Worm (Caenorhabditis elegans) whole organism, L4 larva: ENCODE measurements around the gene rad-54.L2.

Experiments used
- F10B5.3 ChIP-seq: sonication (generic microtip); optimal IDR thresholded peaks from 2 replicates; lab custom pipeline; 2016; ENCODE audit warnings: mild to moderate bottlenecking, missing genetic modification characterization, missing compliant biosample characterization
- F44E2.7 ChIP-seq: fragments of 200-800 bp; sonication (Bioruptor generic); IDR thresholded peaks from 2 replicates; pipeline ENCODE4 v2.1.2; 2022; ENCODE audit warnings: missing genetic modification characterization, missing compliant biosample characterization
- T20F7.1 ChIP-seq: fragments of 200-800 bp; sonication (Bioruptor generic); optimal IDR thresholded peaks from 2 replicates; lab custom pipeline; 2018; ENCODE audit warnings: mild to moderate bottlenecking, missing genetic modification characterization, missing compliant biosample characterization
- Y48G9A.11 ChIP-seq: fragments of 200-800 bp; sonication (Bioruptor generic); IDR thresholded peaks from 2 replicates; pipeline ENCODE4 v1.3.6; 2022; ENCODE audit warnings: missing genetic modification reagents, missing genetic modification characterization, missing compliant biosample characterization
- Y75B8A.6 ChIP-seq: fragments of 200-800 bp; sonication (Bioruptor generic); IDR thresholded peaks from 2 replicates; pipeline ENCODE4 v1.3.6; 2022; ENCODE audit warnings: missing genetic modification reagents, missing genetic modification characterization, missing compliant biosample characterization
- ZK546.5 ChIP-seq, 2 experiments: sonication (generic microtip); optimal IDR thresholded peaks; 2 replicates each; lab custom pipeline; 2017; ENCODE audit warnings: missing biosample characterization in 2 of 2, missing genetic modification characterization in 2 of 2
- ceh-20 ChIP-seq: fragments of 200-800 bp; sonication (Bioruptor generic); IDR thresholded peaks from 2 replicates; pipeline ENCODE4 v1.3.6; 2022; ENCODE audit warnings: missing genetic modification reagents, missing genetic modification characterization, missing compliant biosample characterization
- ceh-28 ChIP-seq: fragments of 150-350 bp; optimal IDR thresholded peaks from 2 replicates; lab custom pipeline; 2014; ENCODE audit warnings: missing biosample characterization, missing genetic modification reagents, missing genetic modification characterization
- ceh-82 ChIP-seq: sonication (generic microtip); optimal IDR thresholded peaks from 2 replicates; lab custom pipeline; 2017; ENCODE audit warnings: missing biosample characterization, missing genetic modification characterization
- ces-1 ChIP-seq: fragments of 150-350 bp; sonication (generic microtip); optimal IDR thresholded peaks from 4 replicates; lab custom pipeline; 2014; ENCODE audit warnings: missing biosample characterization, missing genetic modification reagents, missing genetic modification characterization
- daf-16 ChIP-seq, 3 experiments: sonication (generic microtip); optimal IDR thresholded peaks; 2 replicates each; lab custom pipeline; 2016 to 2017; ENCODE audit warnings: missing genetic modification characterization in 3 of 3, missing genetic modification reagents in 3 of 3, mild to moderate bottlenecking in 2 of 3, missing compliant biosample characterization in 2 of 3, missing biosample characterization in 1 of 3, moderate library complexity in 1 of 3
- daf-8 ChIP-seq: fragments of 200-800 bp; sonication (Bioruptor generic); IDR thresholded peaks from 2 replicates; pipeline ENCODE4 v1.3.6; 2022; ENCODE audit warnings: missing genetic modification characterization, missing compliant biosample characterization
- dmd-6 ChIP-seq: fragments of 200-800 bp; sonication (Bioruptor generic); IDR thresholded peaks from 2 replicates; pipeline ENCODE4 v1.3.6; 2022; ENCODE audit warnings: missing genetic modification reagents, missing genetic modification characterization, missing compliant biosample characterization
- duxl-1 ChIP-seq: sonication (generic microtip); optimal IDR thresholded peaks from 2 replicates; lab custom pipeline; 2016; ENCODE audit warnings: mild to moderate bottlenecking, missing genetic modification characterization, moderate library complexity, missing compliant biosample characterization; ENCODE audit not compliant: poor library complexity
- dve-1 ChIP-seq: sonication (generic microtip); optimal IDR thresholded peaks from 2 replicates; lab custom pipeline; 2017; ENCODE audit warnings: antibody characterized with exemption, mild to moderate bottlenecking, missing genetic modification characterization, missing compliant biosample characterization; ENCODE audit not compliant: insufficient read depth
- egl-27 ChIP-seq: sonication (generic microtip); optimal IDR thresholded peaks from 3 replicates; lab custom pipeline; 2017; ENCODE audit warnings: missing biosample characterization, missing genetic modification reagents, missing genetic modification characterization
- fos-1 ChIP-seq: fragments of 150-350 bp; optimal IDR thresholded peaks from 2 replicates; lab custom pipeline; 2014; ENCODE audit warnings: missing biosample characterization, missing genetic modification characterization
- hlh-11 ChIP-seq: fragments of 200-800 bp; sonication (Bioruptor generic); optimal IDR thresholded peaks from 2 replicates; lab custom pipeline; 2018; ENCODE audit warnings: mild to moderate bottlenecking, missing genetic modification characterization, missing compliant biosample characterization
- hmg-1.1 ChIP-seq: fragments of 200-800 bp; sonication (Bioruptor generic); IDR thresholded peaks from 2 replicates; pipeline ENCODE4 v1.3.6; 2022; ENCODE audit warnings: missing genetic modification reagents, missing genetic modification characterization, missing compliant biosample characterization
- lin-1 ChIP-seq: fragments of 200-800 bp; sonication (Bioruptor generic); IDR thresholded peaks from 2 replicates; pipeline ENCODE4 v1.3.6; 2022; ENCODE audit warnings: missing genetic modification reagents, missing genetic modification characterization, missing compliant biosample characterization
- lin-38 ChIP-seq: fragments of 200-800 bp; sonication (Bioruptor generic); IDR thresholded peaks from 2 replicates; pipeline ENCODE4 v1.3.6; 2022; ENCODE audit warnings: missing genetic modification reagents, missing genetic modification characterization, missing compliant biosample characterization
- lsy-2 ChIP-seq, 2 experiments: fragments of 150-350 bp in 1 of 2; sonication (generic microtip) in 1 of 2; optimal IDR thresholded peaks; 2 replicates each; lab custom pipeline; 2014 to 2017; ENCODE audit warnings: missing biosample characterization in 2 of 2, missing genetic modification characterization in 2 of 2
- madf-9 ChIP-seq: fragments of 200-800 bp; sonication (Bioruptor generic); conservative IDR thresholded peaks from 2 replicates; pipeline ENCODE4 v1.3.6; 2022; ENCODE audit warnings: missing genetic modification reagents, missing genetic modification characterization, missing compliant biosample characterization
- mdl-1 ChIP-seq, 2 experiments: fragments of 150-350 bp in 1 of 2; sonication (generic microtip) in 1 of 2; optimal IDR thresholded peaks; 2 replicates each; lab custom pipeline; 2014 to 2017; ENCODE audit warnings: missing biosample characterization in 2 of 2, missing genetic modification characterization in 2 of 2
- mes-2 ChIP-seq: sonication (generic microtip); optimal IDR thresholded peaks from 2 replicates; lab custom pipeline; 2016; ENCODE audit warnings: missing genotype, mild to moderate bottlenecking, missing genetic modification characterization, missing compliant biosample characterization; ENCODE audit not compliant: poor library complexity, severe bottlenecking
- nhr-111 ChIP-seq: fragments of 200-800 bp; sonication (Bioruptor generic); optimal IDR thresholded peaks from 2 replicates; lab custom pipeline; 2018; ENCODE audit warnings: mild to moderate bottlenecking, missing genetic modification characterization, missing compliant biosample characterization
- nhr-25 ChIP-seq: sonication (generic microtip); optimal IDR thresholded peaks from 2 replicates; lab custom pipeline; 2017; ENCODE audit warnings: missing genetic modification characterization, mild to moderate bottlenecking, missing compliant biosample characterization, antibody characterized with exemption, moderate library complexity, borderline replicate concordance; ENCODE audit not compliant: insufficient read depth
- nhr-28 ChIP-seq: fragments of 150-350 bp; optimal IDR thresholded peaks from 2 replicates; lab custom pipeline; 2014; ENCODE audit warnings: missing biosample characterization, missing genetic modification characterization
- pha-4 ChIP-seq, 2 experiments: fragments of 150-350 bp in 1 of 2; fragments of 200-800 bp in 1 of 2; sonication (Bioruptor generic) in 1 of 2; IDR thresholded peaks in 1 of 2; optimal IDR thresholded peaks in 1 of 2; 2 replicates each; pipeline versions ENCODE4 v1.3.6 to Lab custom; 2014 to 2022; ENCODE audit warnings: missing genetic modification characterization in 2 of 2, missing genetic modification reagents in 2 of 2, missing biosample characterization in 1 of 2, missing compliant biosample characterization in 1 of 2
- pqm-1 ChIP-seq: sonication (generic microtip); optimal IDR thresholded peaks from 2 replicates; lab custom pipeline; 2017; ENCODE audit warnings: missing biosample characterization, missing genetic modification characterization
- sdz-12 ChIP-seq: fragments of 200-800 bp; sonication (Bioruptor generic); optimal IDR thresholded peaks from 2 replicates; lab custom pipeline; 2018; ENCODE audit warnings: mild to moderate bottlenecking, missing genetic modification characterization, missing compliant biosample characterization
- tag-97 ChIP-seq: fragments of 200-800 bp; sonication (Bioruptor generic); IDR thresholded peaks from 2 replicates; pipeline ENCODE4 v1.3.6; 2022; ENCODE audit warnings: missing genetic modification characterization, missing compliant biosample characterization

rad-54.L2 gene

DNA sequence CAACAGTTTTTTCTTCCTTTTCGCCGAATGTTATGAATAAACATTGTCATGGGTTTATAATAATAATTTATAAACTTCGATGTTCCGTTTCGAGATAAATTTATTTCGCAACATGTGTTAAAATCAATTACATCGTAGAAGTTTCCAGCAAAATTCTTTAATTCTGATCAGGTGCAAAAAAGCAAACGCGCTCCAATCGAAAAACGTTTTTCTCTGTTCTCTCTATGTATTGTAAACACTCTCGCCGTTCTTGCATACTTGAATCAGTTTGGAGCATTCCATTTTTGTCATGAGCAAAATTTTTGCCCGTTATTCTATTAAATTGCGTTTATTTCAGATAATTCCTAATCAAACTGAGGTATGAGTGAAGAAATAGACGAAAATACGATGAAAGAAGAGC lies at the start of gene rad-54.L2 (continued):
- TF ChIP-seq pha-4 (GFP tag; IDR thresholded peaks at IDR 0.05; lab: Robert Waterston, UW) (peak; percentile 50; the same call in 1 of the 2 replicates), pha-4 (tag; optimal IDR thresholded peaks at IDR 0.05; lab: Kevin White, UChicago) (peak; percentile 97)

- TF ChIP-seq hmg-1.1 (GFP tag; lab: Robert Waterston, UW) = no peak
- TF ChIP-seq egl-27 (tag; lab: Kevin White, UChicago) = no peak
- no peak for TF ChIP-seq lsy-2 (tag; optimal IDR thresholded peaks at IDR 0.05; lab: Kevin White, UChicago)
- TF ChIP-seq daf-8 (GFP tag; lab: Robert Waterston, UW) = no peak
- TF ChIP-seq Y48G9A.11 (GFP tag; lab: Robert Waterston, UW) = no peak
- TF ChIP-seq nhr-111 (GFP tag; lab: Kevin White, UChicago) = no peak
- no peak for TF ChIP-seq mdl-1 (tag; optimal IDR thresholded peaks at IDR 0.05; lab: Kevin White, UChicago)
- no peak for TF ChIP-seq ZK546.5 (tag; optimal IDR thresholded peaks at IDR 0.05; lab: Kevin White, UChicago)
Measured at ce11 chrIV:8844457-8844856, 49.4 kb upstream of the rad-54.L2 start, which contains the start of gene T11B7.2. TSS of gene T11B7.2 (minus strand) at chrIV:8844557.

DNA sequence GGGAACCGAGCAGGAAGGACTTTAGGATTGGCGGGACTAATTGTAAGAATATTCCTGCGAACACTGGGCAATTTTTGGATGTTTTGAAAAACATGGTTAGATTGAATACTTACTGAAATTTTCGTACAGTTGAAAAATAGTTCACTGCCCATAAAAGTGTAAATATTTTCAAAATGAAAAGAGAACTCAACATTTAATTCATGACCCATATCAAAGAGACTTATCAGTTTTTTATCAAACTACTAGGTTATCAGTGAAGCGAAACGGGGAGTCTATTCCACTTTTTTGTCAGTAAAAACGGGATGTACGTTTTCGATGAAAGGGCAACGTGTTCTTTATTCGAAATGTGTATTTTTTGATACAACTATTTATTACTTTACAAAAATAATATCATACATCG lies 48.0 kb upstream of the rad-54.L2 start:
- TF ChIP-seq F44E2.7 (no peak), lsy-2 (tag; optimal IDR thresholded peaks at IDR 0.05; lab: Kevin White, UChicago) (no peak), dve-1 (peak; percentile 32), nhr-28 (tag; lab: Kevin White, UChicago) (peak; percentile 62), F10B5.3 (no peak), dmd-6 (GFP tag; lab: Robert Waterston, UW) (peak; percentile 39; the same call in 1 of the 2 replicates), T20F7.1 (peak; percentile 5), pqm-1 (tag; lab: Kevin White, UChicago) (peak; percentile 94), lin-38 (GFP tag; lab: Robert Waterston, UW) (no peak), ces-1 (no peak), mdl-1 (tag; optimal IDR thresholded peaks at IDR 0.05; lab: Kevin White, UChicago) (no peak), sdz-12 (GFP tag; lab: Kevin White, UChicago) (no peak), hlh-11 (tag; lab: Kevin White, UChicago) (peak; percentile 36), Y75B8A.6 (GFP tag; lab: Robert Waterston, UW) (no peak), daf-16 (GFP tag; optimal IDR thresholded peaks at IDR 0.05; lab: Kevin White, UChicago) (no peak), daf-16 (tag; optimal IDR thresholded peaks at IDR 0.05; lab: Kevin White, UChicago) (peak; percentile 56), nhr-25 (no peak), tag-97 (GFP tag; lab: Robert Waterston, UW) (no peak), egl-27 (tag; lab: Kevin White, UChicago) (no peak)

DNA sequence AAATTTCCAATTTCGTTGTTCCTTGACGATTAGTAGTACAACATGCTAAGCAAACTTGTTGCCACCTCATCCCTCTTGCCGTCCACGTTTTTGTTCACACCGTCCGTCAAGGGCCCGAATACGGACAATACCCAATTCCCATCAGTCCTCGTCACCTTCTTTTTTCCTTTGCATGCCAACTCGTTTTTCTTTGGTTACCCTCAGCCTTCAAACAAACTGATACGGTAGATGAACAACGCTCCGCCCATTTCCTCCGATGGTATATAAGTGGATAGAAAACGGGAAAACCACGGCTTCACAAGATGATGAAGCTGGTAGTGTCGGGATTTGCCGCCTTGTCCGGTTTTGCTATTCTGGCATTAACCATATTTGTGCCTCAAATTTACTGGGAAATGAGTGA lies 46.0 kb upstream of the rad-54.L2 start, which contains the start of gene col-118:
Gene col-118, plus strand, starts transcription at position 301 of the 400 bp plus-strand sequence.
- TF ChIP-seq mdl-1 (tag; optimal IDR thresholded peaks at IDR 0.05; lab: Kevin White, UChicago) (no peak), mes-2 (tag; lab: Kevin White, UChicago) (no peak), ceh-20 (GFP tag; lab: Robert Waterston, UW) (no peak), fos-1 (tag; lab: Kevin White, UChicago) (no peak), duxl-1 (tag; lab: Kevin White, UChicago) (no peak), ceh-28 (no peak), madf-9 (GFP tag; lab: Robert Waterston, UW) (no peak), lin-1 (GFP tag; lab: Robert Waterston, UW) (no peak), ceh-82 (tag; lab: Kevin White, UChicago) (no peak)
